Worm (Caenorhabditis elegans) whole organism, L3 larva: ENCODE data around the gene Y75B8A.6.

ENCODE experiments used
- ZK546.5 ChIP-seq: sonication (generic microtip); optimal IDR thresholded peaks from 2 replicates; lab custom pipeline; 2017; ENCODE audit warnings: missing biosample characterization, missing genetic modification characterization
- aly-2 ChIP-seq: fragments of 150-350 bp; optimal IDR thresholded peaks from 2 replicates; lab custom pipeline; 2014; ENCODE audit warnings: missing biosample characterization, missing genetic modification characterization
- ama-1 ChIP-seq: fragments of 150-350 bp; optimal IDR thresholded peaks from 2 replicates; lab custom pipeline; 2018
- ceh-16 ChIP-seq: sonication (generic microtip); optimal IDR thresholded peaks from 2 replicates; lab custom pipeline; 2017; ENCODE audit warnings: missing biosample characterization, missing genetic modification characterization
- ceh-28 ChIP-seq: fragments of 150-350 bp; optimal IDR thresholded peaks from 2 replicates; lab custom pipeline; 2014; ENCODE audit warnings: missing biosample characterization, missing genetic modification reagents, missing genetic modification characterization
- ceh-9 ChIP-seq: sonication (generic microtip); optimal IDR thresholded peaks from 2 replicates; lab custom pipeline; 2018; ENCODE audit warnings: missing biosample characterization, missing genetic modification characterization
- daf-12 ChIP-seq: fragments of 150-350 bp; optimal IDR thresholded peaks from 2 replicates; lab custom pipeline; 2014; ENCODE audit warnings: missing biosample characterization, missing genetic modification reagents, missing genetic modification characterization
- egl-27 ChIP-seq: sonication (generic microtip); optimal IDR thresholded peaks from 4 replicates; lab custom pipeline; 2017; ENCODE audit warnings: missing biosample characterization, missing genetic modification reagents, missing genetic modification characterization
- egl-5 ChIP-seq: fragments of 150-350 bp; optimal IDR thresholded peaks from 2 replicates; lab custom pipeline; 2017; ENCODE audit warnings: missing biosample characterization, missing genetic modification reagents, missing genetic modification characterization, inconsistent platforms
- elt-1 ChIP-seq: fragments of 150-350 bp; optimal IDR thresholded peaks from 2 replicates; lab custom pipeline; 2014; ENCODE audit warnings: missing biosample characterization, missing genetic modification characterization
- elt-2 ChIP-seq: sonication (generic microtip); optimal IDR thresholded peaks from 2 replicates; lab custom pipeline; 2016; ENCODE audit warnings: missing genetic modification reagents, mild to moderate bottlenecking, missing genetic modification characterization, missing compliant biosample characterization
- fkh-10 ChIP-seq: sonication (generic microtip); optimal IDR thresholded peaks from 2 replicates; lab custom pipeline; 2017; ENCODE audit warnings: missing biosample characterization, missing genetic modification reagents, missing genetic modification characterization
- fkh-2 ChIP-seq: fragments of 150-350 bp; optimal IDR thresholded peaks from 2 replicates; lab custom pipeline; 2014; ENCODE audit warnings: missing biosample characterization, missing genetic modification reagents, missing genetic modification characterization
- fos-1 ChIP-seq: fragments of 150-350 bp; optimal IDR thresholded peaks from 2 replicates; lab custom pipeline; 2014; ENCODE audit warnings: missing biosample characterization, missing genetic modification characterization
- hmg-11 ChIP-seq: sonication (generic microtip); optimal IDR thresholded peaks from 2 replicates; lab custom pipeline; 2016; ENCODE audit warnings: missing genetic modification characterization, missing compliant biosample characterization
- jun-1 ChIP-seq: fragments of 150-350 bp; optimal IDR thresholded peaks from 2 replicates; lab custom pipeline; 2014; ENCODE audit warnings: missing biosample characterization, missing genetic modification reagents, missing genetic modification characterization
- lin-15B ChIP-seq: fragments of 150-350 bp; optimal IDR thresholded peaks from 2 replicates; lab custom pipeline; 2014; ENCODE audit warnings: missing biosample characterization, missing genetic modification characterization
- lin-39 ChIP-seq: fragments of 150-350 bp; optimal IDR thresholded peaks from 2 replicates; lab custom pipeline; 2018; ENCODE audit warnings: missing biosample characterization, missing genetic modification reagents, missing genetic modification characterization
- lsy-12 ChIP-seq: sonication (generic microtip); optimal IDR thresholded peaks from 2 replicates; lab custom pipeline; 2016; ENCODE audit warnings: mild to moderate bottlenecking, missing genetic modification characterization, missing compliant biosample characterization
- mdl-1 ChIP-seq: fragments of 150-350 bp; optimal IDR thresholded peaks from 2 replicates; lab custom pipeline; 2014; ENCODE audit warnings: missing biosample characterization, missing genetic modification characterization
- mml-1 ChIP-seq: fragments of 150-350 bp; sonication (generic microtip); optimal IDR thresholded peaks from 3 replicates; lab custom pipeline; 2014; ENCODE audit warnings: missing biosample characterization, missing genetic modification characterization
- nfya-1 ChIP-seq: sonication (generic microtip); optimal IDR thresholded peaks from 2 replicates; lab custom pipeline; 2017; ENCODE audit warnings: missing genetic modification characterization, mild to moderate bottlenecking, missing compliant biosample characterization, antibody characterized with exemption, moderate library complexity; ENCODE audit not compliant: insufficient read depth
- nhr-11 ChIP-seq: fragments of 150-350 bp; optimal IDR thresholded peaks from 2 replicates; lab custom pipeline; 2014; ENCODE audit warnings: missing biosample characterization, missing genetic modification characterization
- nhr-12 ChIP-seq: fragments of 150-350 bp; optimal IDR thresholded peaks from 2 replicates; lab custom pipeline; 2014; ENCODE audit warnings: missing biosample characterization, missing genetic modification characterization
- nhr-23 ChIP-seq: fragments of 150-350 bp; optimal IDR thresholded peaks from 2 replicates; lab custom pipeline; 2014; ENCODE audit warnings: missing biosample characterization, missing genetic modification reagents, missing genetic modification characterization
- nhr-25 ChIP-seq: sonication (generic microtip); optimal IDR thresholded peaks from 2 replicates; lab custom pipeline; 2017; ENCODE audit warnings: missing biosample characterization, missing genetic modification characterization
- nhr-28 ChIP-seq: fragments of 150-350 bp; optimal IDR thresholded peaks from 2 replicates; lab custom pipeline; 2014; ENCODE audit warnings: missing biosample characterization, missing genetic modification characterization
- nhr-77 ChIP-seq: fragments of 150-350 bp; optimal IDR thresholded peaks from 2 replicates; lab custom pipeline; 2014; ENCODE audit warnings: missing biosample characterization, missing genetic modification characterization
- pha-4 ChIP-seq: fragments of 150-350 bp; optimal IDR thresholded peaks from 2 replicates; lab custom pipeline; 2014; ENCODE audit warnings: missing biosample characterization, missing genetic modification reagents, missing genetic modification characterization
- pqm-1 ChIP-seq: fragments of 150-350 bp; optimal IDR thresholded peaks from 2 replicates; lab custom pipeline; 2017; ENCODE audit warnings: missing biosample characterization, missing genetic modification characterization, inconsistent platforms
- unc-39 ChIP-seq: sonication (generic microtip); optimal IDR thresholded peaks from 4 replicates; lab custom pipeline; 2017; ENCODE audit warnings: missing biosample characterization, missing genetic modification characterization
- unc-62 ChIP-seq: fragments of 150-350 bp; sonication (generic microtip); optimal IDR thresholded peaks from 4 replicates; lab custom pipeline; 2014; ENCODE audit warnings: missing biosample characterization, missing genetic modification reagents, missing genetic modification characterization
- zag-1 ChIP-seq: fragments of 150-350 bp; optimal IDR thresholded peaks from 2 replicates; lab custom pipeline; 2014; ENCODE audit warnings: missing biosample characterization, missing genetic modification characterization
- ztf-11 ChIP-seq: fragments of 150-350 bp; optimal IDR thresholded peaks from 2 replicates; lab custom pipeline; 2014; ENCODE audit warnings: missing biosample characterization, missing genetic modification characterization
- ztf-4 ChIP-seq: fragments of 150-350 bp; optimal IDR thresholded peaks from 2 replicates; lab custom pipeline; 2014; ENCODE audit warnings: missing biosample characterization, missing genetic modification characterization

Gene Y75B8A.6

ce11 chrIII:12152157-12152556 lies 22.0 kb upstream of the Y75B8A.6 start (continued):
- TF ChIP-seq nhr-12 (tag; lab: Kevin White, UChicago) (no peak), daf-12 (tag; lab: Kevin White, UChicago) (no peak), jun-1 (no peak)

ce11 chrIII:12151100-12151499 lies 21.0 kb upstream of the Y75B8A.6 start:
- TF ChIP-seq pha-4 (tag; lab: Kevin White, UChicago) (peak; percentile 62), lin-39 (tag; lab: Kevin White, UChicago) (no peak)

ce11 chrIII:12149958-12150357 lies 19.8 kb upstream of the Y75B8A.6 start:
- no peak for TF ChIP-seq lsy-12
- TF ChIP-seq egl-5: no peak
- no peak for TF ChIP-seq hmg-11
- no peak for TF ChIP-seq ztf-4 (tag; lab: Kevin White, UChicago)
- TF ChIP-seq fos-1 (tag; lab: Kevin White, UChicago): no peak
- no peak for TF ChIP-seq mdl-1
- TF ChIP-seq nhr-12 (tag; lab: Kevin White, UChicago): no peak
- TF ChIP-seq jun-1: no peak
- no peak for TF ChIP-seq nfya-1 (tag; lab: Kevin White, UChicago)
- TF ChIP-seq nhr-11 (tag; lab: Kevin White, UChicago): no peak
- TF ChIP-seq unc-39 (tag; lab: Kevin White, UChicago): no peak
- no peak for TF ChIP-seq aly-2 (tag; lab: Kevin White, UChicago)
- TF ChIP-seq ztf-11: no peak
- no peak for TF ChIP-seq nhr-77 (tag; lab: Kevin White, UChicago)
- no peak for TF ChIP-seq elt-1 (tag; lab: Kevin White, UChicago)
- no peak for TF ChIP-seq unc-62 (GFP tag; lab: Kevin White, UChicago)

ce11 chrIII:12143792-12144191 lies 13.6 kb upstream of the Y75B8A.6 start:
- TF ChIP-seq ceh-9 (no peak), zag-1 (tag; lab: Kevin White, UChicago) (no peak), mml-1 (tag; lab: Kevin White, UChicago) (no peak), lsy-12 (no peak), nhr-11 (tag; lab: Kevin White, UChicago) (no peak)

ce11 chrIII:12142419-12143107 lies 12.4 kb upstream of the Y75B8A.6 start:
- TF ChIP-seq fkh-10 (GFP tag; lab: Kevin White, UChicago) (no peak), egl-27 (no peak), nfya-1 (tag; lab: Kevin White, UChicago) (peak; percentile 89), daf-12 (tag; lab: Kevin White, UChicago) (no peak), nhr-23 (tag; lab: Kevin White, UChicago) (peak; percentile 83), ztf-4 (tag; lab: Kevin White, UChicago) (no peak), ceh-16 (tag; lab: Kevin White, UChicago) (no peak), jun-1 (no peak)

- TF ChIP-seq nhr-12 (tag; lab: Kevin White, UChicago) (no peak), aly-2 (tag; lab: Kevin White, UChicago) (no peak), hmg-11 (no peak), lin-39 (tag; lab: Kevin White, UChicago) (no peak), jun-1 (no peak), nhr-25 (tag; lab: Kevin White, UChicago) (peak; percentile 31), lin-15B (tag; lab: Kevin White, UChicago) (no peak), pha-4 (tag; lab: Kevin White, UChicago) (no peak)
Measured at ce11 chrIII:12139471-12139870, 9.3 kb upstream of the Y75B8A.6 start.

ce11 chrIII:12138235-12138634 lies 8.1 kb upstream of the Y75B8A.6 start:
- TF ChIP-seq nhr-77 (tag; lab: Kevin White, UChicago) (no peak), elt-1 (tag; lab: Kevin White, UChicago) (no peak), elt-2 (peak; percentile 68), nhr-28 (tag; lab: Kevin White, UChicago) (no peak), ama-1 (no peak), lsy-12 (no peak), pqm-1 (tag; lab: Kevin White, UChicago) (peak; percentile 22), pha-4 (tag; lab: Kevin White, UChicago) (peak; percentile 32), ceh-28 (tag; lab: Kevin White, UChicago) (no peak), nhr-11 (tag; lab: Kevin White, UChicago) (no peak), fkh-2 (tag; lab: Kevin White, UChicago) (no peak), ZK546.5 (tag; lab: Kevin White, UChicago) (no peak)
- TF ChIP-seq, all 47 proteins: peak for 3
